Fruit fly (Drosophila melanogaster) S2 (cell line): ENCODE measurements around the gene Osi19.

Source experiments
- CG8478 ChIP-seq: fragments of >200 bp; optimal IDR thresholded peaks from 2 replicates; lab custom pipeline; 2018
- CTCF ChIP-seq, 2 experiments: fragments of >200 bp; optimal IDR thresholded peaks; 2 replicates each; lab custom pipeline; 2018

- TF ChIP-seq CG8478 (lab: Kevin White, UChicago) (no peak), CTCF (optimal IDR thresholded peaks at IDR 0.05; lab: Kevin White, UChicago) (no peak)
Observed at dm6 chr3R:6298828-6299227, 36.3 kb upstream of the Osi19 start, which contains the start of gene Osi14.
